Worm (Caenorhabditis elegans) whole organism, mixed stage, embryonic: ENCODE measurements around the gene T28F12.1.

ENCODE experiments used
- M03D4.4 ChIP-seq: sonication (generic microtip); optimal IDR thresholded peaks from 2 replicates; lab custom pipeline; 2017; ENCODE audit warnings: mild to moderate bottlenecking, missing genetic modification characterization, missing compliant biosample characterization
- ceh-39 ChIP-seq: fragments of 150-350 bp; optimal IDR thresholded peaks from 2 replicates; lab custom pipeline; 2014; ENCODE audit warnings: missing biosample characterization, missing genetic modification characterization
- ceh-43 ChIP-seq: fragments of 200-800 bp; sonication (Bioruptor generic); optimal IDR thresholded peaks from 2 replicates; lab custom pipeline; 2018; ENCODE audit warnings: mild to moderate bottlenecking, missing genetic modification characterization, moderate library complexity, missing compliant biosample characterization
- ces-1 ChIP-seq: fragments of 150-350 bp; optimal IDR thresholded peaks from 2 replicates; lab custom pipeline; 2014; ENCODE audit warnings: missing biosample characterization, missing genetic modification reagents, missing genetic modification characterization
- cnd-1 ChIP-seq: fragments of 200-800 bp; sonication (Bioruptor generic); optimal IDR thresholded peaks from 2 replicates; lab custom pipeline; 2018; ENCODE audit warnings: mild to moderate bottlenecking, missing genetic modification characterization, missing compliant biosample characterization
- drap-1 ChIP-seq: fragments of 200-800 bp; sonication (Bioruptor generic); optimal IDR thresholded peaks from 3 replicates; lab custom pipeline; 2018; ENCODE audit warnings: mild to moderate bottlenecking, missing genetic modification characterization, missing compliant biosample characterization
- elt-1 ChIP-seq: sonication (generic microtip); optimal IDR thresholded peaks from 2 replicates; lab custom pipeline; 2017; ENCODE audit warnings: missing genetic modification characterization, mild to moderate bottlenecking, missing compliant biosample characterization, antibody characterized with exemption, moderate library complexity, borderline replicate concordance; ENCODE audit not compliant: insufficient read depth
- elt-3 ChIP-seq: fragments of 150-350 bp; optimal IDR thresholded peaks from 2 replicates; lab custom pipeline; 2014; ENCODE audit warnings: missing biosample characterization, missing genetic modification characterization
- ham-2 ChIP-seq: fragments of 200-800 bp; sonication (Bioruptor generic); optimal IDR thresholded peaks from 2 replicates; lab custom pipeline; 2018; ENCODE audit warnings: mild to moderate bottlenecking, missing genetic modification characterization, missing compliant biosample characterization
- hlh-1 ChIP-seq: fragments of 150-350 bp; optimal IDR thresholded peaks from 2 replicates; lab custom pipeline; 2014; ENCODE audit warnings: missing biosample characterization, missing genetic modification reagents, missing genetic modification characterization
- lin-13 ChIP-seq: fragments of 150-350 bp; optimal IDR thresholded peaks from 2 replicates; lab custom pipeline; 2014; ENCODE audit warnings: missing biosample characterization, missing genetic modification characterization
- lin-32 ChIP-seq: fragments of 200-800 bp; sonication (Bioruptor generic); optimal IDR thresholded peaks from 2 replicates; lab custom pipeline; 2018; ENCODE audit warnings: mild to moderate bottlenecking, missing genetic modification characterization, missing compliant biosample characterization
- mab-5 ChIP-seq: fragments of 150-350 bp; optimal IDR thresholded peaks from 2 replicates; lab custom pipeline; 2014; ENCODE audit warnings: missing biosample characterization, missing genetic modification characterization
- mep-1 ChIP-seq: fragments of 150-350 bp; optimal IDR thresholded peaks from 2 replicates; lab custom pipeline; 2017; ENCODE audit warnings: missing biosample characterization, missing genetic modification reagents, missing genetic modification characterization, inconsistent platforms
- mls-2 ChIP-seq: sonication (generic microtip); optimal IDR thresholded peaks from 2 replicates; lab custom pipeline; 2016; ENCODE audit warnings: mild to moderate bottlenecking, missing genetic modification characterization, moderate library complexity, missing compliant biosample characterization
- nhr-12 ChIP-seq: fragments of 150-350 bp; optimal IDR thresholded peaks from 2 replicates; lab custom pipeline; 2014; ENCODE audit warnings: missing biosample characterization, missing genetic modification characterization
- nhr-2 ChIP-seq: fragments of 150-350 bp; optimal IDR thresholded peaks from 2 replicates; lab custom pipeline; 2014; ENCODE audit warnings: missing biosample characterization, missing genetic modification characterization
- nhr-28 ChIP-seq: fragments of 150-350 bp; optimal IDR thresholded peaks from 2 replicates; lab custom pipeline; 2014; ENCODE audit warnings: missing biosample characterization, missing genetic modification characterization
- sem-2 ChIP-seq: fragments of 200-800 bp; sonication (Bioruptor generic); optimal IDR thresholded peaks from 2 replicates; lab custom pipeline; 2018; ENCODE audit warnings: mild to moderate bottlenecking, missing genetic modification characterization, missing compliant biosample characterization
- snpc-4 ChIP-seq: fragments of 150-350 bp; optimal IDR thresholded peaks from 2 replicates; lab custom pipeline; 2014; ENCODE audit warnings: missing biosample characterization, missing genetic modification characterization
- sptf-1 ChIP-seq: sonication (generic microtip); optimal IDR thresholded peaks from 2 replicates; lab custom pipeline; 2017; ENCODE audit warnings: mild to moderate bottlenecking, missing genetic modification characterization, moderate library complexity, missing compliant biosample characterization
- tbx-8 ChIP-seq: fragments of 200-800 bp; sonication (Bioruptor generic); optimal IDR thresholded peaks from 2 replicates; lab custom pipeline; 2018; ENCODE audit warnings: mild to moderate bottlenecking, missing genetic modification characterization, moderate library complexity, missing compliant biosample characterization
- unc-120 ChIP-seq: sonication (generic microtip); optimal IDR thresholded peaks from 2 replicates; lab custom pipeline; 2017; ENCODE audit warnings: missing genetic modification characterization, missing compliant biosample characterization; ENCODE audit not compliant: poor library complexity, severe bottlenecking
- unc-39 ChIP-seq: fragments of 150-350 bp; optimal IDR thresholded peaks from 2 replicates; lab custom pipeline; 2014; ENCODE audit warnings: missing biosample characterization, missing genetic modification characterization
- unc-62 ChIP-seq: fragments of 150-350 bp; optimal IDR thresholded peaks from 2 replicates; lab custom pipeline; 2014; ENCODE audit warnings: missing biosample characterization, missing genetic modification reagents, missing genetic modification characterization
- zip-8 ChIP-seq: fragments of 150-350 bp; optimal IDR thresholded peaks from 2 replicates; lab custom pipeline; 2014; ENCODE audit warnings: missing biosample characterization, missing genetic modification characterization
- ztf-11 ChIP-seq: fragments of 150-350 bp; optimal IDR thresholded peaks from 2 replicates; lab custom pipeline; 2014; ENCODE audit warnings: missing biosample characterization, missing genetic modification characterization

The T28F12.1 gene

ce11 chrV:4489893-4490292 is 22.9 kb upstream of the T28F12.1 start:
- no peak for TF ChIP-seq unc-39 (tag; lab: Kevin White, UChicago)
- TF ChIP-seq unc-62 (GFP tag; lab: Kevin White, UChicago), result peak; percentile 35

DNA sequence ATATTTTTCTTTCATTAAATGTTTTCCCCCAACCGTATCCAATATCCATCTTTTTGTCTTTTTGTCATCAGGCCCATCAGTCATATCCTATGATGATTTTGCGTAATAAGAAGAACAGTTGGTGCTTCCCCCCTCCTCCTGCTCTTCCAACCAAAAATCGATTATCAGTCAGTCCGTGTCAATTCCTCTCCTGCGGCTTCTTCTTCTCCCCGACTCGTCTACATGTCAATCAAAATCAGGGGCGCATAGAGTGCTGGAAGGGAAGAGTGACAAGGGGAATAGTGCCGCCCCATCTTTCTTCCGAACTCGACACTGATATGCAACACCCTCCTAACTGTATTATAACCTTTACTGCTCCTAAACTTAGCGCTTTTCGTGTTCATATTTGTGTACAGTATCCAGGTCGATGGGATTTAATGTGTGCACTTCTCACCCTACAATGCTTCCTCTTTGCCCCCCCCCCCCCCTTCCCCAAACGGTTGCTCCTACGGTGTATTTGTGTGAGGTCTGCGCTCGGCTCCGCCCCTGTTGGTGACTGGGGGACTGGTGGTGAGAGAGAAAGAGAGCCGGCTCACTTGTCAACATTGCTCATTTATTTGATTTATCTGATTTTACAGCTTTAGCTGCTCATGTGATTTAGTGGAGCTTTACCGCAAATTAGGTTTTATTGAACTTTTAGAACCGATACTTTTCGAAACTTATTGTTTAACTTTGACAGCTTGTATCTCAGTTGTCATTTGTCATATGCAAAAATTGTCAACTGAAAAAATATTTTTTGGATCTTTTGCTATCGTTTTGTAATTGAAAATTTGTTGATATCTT is 21.3 kb upstream of the T28F12.1 start:
- peak; percentile 84 for TF ChIP-seq hlh-1 (tag; lab: Kevin White, UChicago)
- peak; percentile 87 for TF ChIP-seq mab-5
- no peak for TF ChIP-seq lin-32
- TF ChIP-seq unc-62 (GFP tag; lab: Kevin White, UChicago), result peak; percentile 100
- TF ChIP-seq cnd-1 (tag; lab: Kevin White, UChicago), result no peak
- no peak for TF ChIP-seq elt-3 (tag; lab: Kevin White, UChicago)
- peak; percentile 34 for TF ChIP-seq mls-2 (tag; lab: Kevin White, UChicago)
- no peak for TF ChIP-seq ztf-11 (tag; lab: Kevin White, UChicago)
- TF ChIP-seq M03D4.4, result peak; percentile 22
- no peak for TF ChIP-seq nhr-12
- TF ChIP-seq ceh-43 (GFP tag; lab: Kevin White, UChicago), result no peak
- TF ChIP-seq drap-1 (GFP tag; lab: Kevin White, UChicago), result peak; percentile 1
- TF ChIP-seq sptf-1 (tag; lab: Kevin White, UChicago), result peak; percentile 56
- no peak for TF ChIP-seq snpc-4 (tag; lab: Kevin White, UChicago)
- no peak for TF ChIP-seq sem-2 (GFP tag; lab: Kevin White, UChicago)
- TF ChIP-seq elt-1 (tag; lab: Kevin White, UChicago), result no peak
- no peak for TF ChIP-seq nhr-2 (tag; lab: Kevin White, UChicago)
- TF ChIP-seq lin-13, result no peak
- TF ChIP-seq ceh-39 (tag; lab: Kevin White, UChicago), result no peak
- TF ChIP-seq unc-120, result peak; percentile 64
- no peak for TF ChIP-seq ces-1

- TF ChIP-seq ceh-43 (GFP tag; lab: Kevin White, UChicago) (no peak), unc-62 (GFP tag; lab: Kevin White, UChicago) (peak; percentile 89), zip-8 (no peak), cnd-1 (tag; lab: Kevin White, UChicago) (peak; percentile 9)
Observed at ce11 chrV:4495114-4495819, 17.6 kb upstream of the T28F12.1 start.

DNA sequence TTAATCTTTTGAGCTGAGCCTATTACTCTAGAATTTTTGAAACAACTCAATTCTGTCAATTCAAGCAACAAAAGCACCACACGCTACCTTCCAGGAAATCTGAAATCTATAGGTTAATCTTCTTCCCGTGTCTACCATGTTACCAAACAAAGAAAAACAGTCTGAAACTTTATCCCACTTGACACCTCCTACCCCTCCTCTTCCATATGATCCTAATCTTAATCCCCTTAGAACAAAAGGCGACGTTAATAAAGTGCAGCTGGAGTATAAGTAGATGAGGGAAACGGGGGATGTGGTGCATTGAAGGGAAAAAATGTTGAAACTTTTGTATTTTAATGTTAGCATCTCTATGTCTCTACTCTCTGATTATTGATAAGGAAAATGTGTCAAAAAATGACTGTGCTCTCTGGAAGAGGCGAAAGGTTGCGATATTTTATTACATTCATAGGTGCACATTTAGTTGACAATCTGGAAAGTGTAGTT is 16.7 kb upstream of the T28F12.1 start:
- TF ChIP-seq elt-3 (tag; lab: Kevin White, UChicago) (no peak), zip-8 (no peak), sem-2 (GFP tag; lab: Kevin White, UChicago) (no peak), hlh-1 (tag; lab: Kevin White, UChicago) (no peak), nhr-28 (tag; lab: Kevin White, UChicago) (no peak), tbx-8 (GFP tag; lab: Kevin White, UChicago) (no peak), unc-120 (no peak), ces-1 (peak; percentile 19), ceh-43 (GFP tag; lab: Kevin White, UChicago) (no peak), nhr-2 (tag; lab: Kevin White, UChicago) (peak; percentile 68), unc-62 (GFP tag; lab: Kevin White, UChicago) (peak; percentile 34)

- TF ChIP-seq lin-13 (no peak), hlh-1 (tag; lab: Kevin White, UChicago) (no peak), ham-2 (no peak), cnd-1 (tag; lab: Kevin White, UChicago) (no peak), mep-1 (tag; lab: Kevin White, UChicago) (no peak), elt-1 (tag; lab: Kevin White, UChicago) (no peak), drap-1 (GFP tag; lab: Kevin White, UChicago) (no peak), snpc-4 (tag; lab: Kevin White, UChicago) (no peak), mab-5 (no peak), unc-120 (no peak)
Observed at ce11 chrV:4497161-4497560, 15.7 kb upstream of the T28F12.1 start, which contains the start of gene unc-62. Gene unc-62 (plus strand): TSS chrV:4497461.
